Comparison of ENCODE assay signal across 5 fruit fly cellular contexts in genomic region chr2L:9894871-9895364, dm6.
TF ChIP-seq lines count a peak whose summit lies in the region.

Bka (plus strand) TSS chr2L:9895287.

- TF ChIP-seq CTCF in whole organism, embryonic (GFP tag; optimal IDR thresholded peaks at IDR 0.05; lab: Kevin White, UChicago): peak; percentile 56

TF ChIP-seq in whole organism, adult, 20 proteins besides CTCF, POLR2A, EP300 and RAD21 (continues in another document):
- TF ChIP-seq Hr96 (GFP tag; optimal IDR thresholded peaks at IDR 0.05; lab: Kevin White, UChicago) (peak; percentile 44), Crg-1 (GFP tag; optimal IDR thresholded peaks at IDR 0.05; lab: Kevin White, UChicago) (peak; percentile 69), CG5204 (GFP tag; optimal IDR thresholded peaks at IDR 0.05; lab: Kevin White, UChicago) (no peak), bab1 (GFP tag; optimal IDR thresholded peaks at IDR 0.05; lab: Kevin White, UChicago) (peak; percentile 83), ovo (GFP tag; optimal IDR thresholded peaks at IDR 0.05; lab: Kevin White, UChicago) (peak; percentile 18), CG33017 (tag; optimal IDR thresholded peaks at IDR 0.05; lab: Kevin White, UChicago) (peak; percentile 71), CG7045 (GFP tag; optimal IDR thresholded peaks at IDR 0.05; lab: Kevin White, UChicago) (peak; percentile 38), CG11617 (GFP tag; optimal IDR thresholded peaks at IDR 0.05; lab: Kevin White, UChicago) (peak; percentile 87), Mnt (GFP tag; optimal IDR thresholded peaks at IDR 0.05; lab: Kevin White, UChicago) (peak; percentile 100), CG12768 (GFP tag; optimal IDR thresholded peaks at IDR 0.05; lab: Kevin White, UChicago) (no peak), CG1620 (GFP tag; optimal IDR thresholded peaks at IDR 0.05; lab: Kevin White, UChicago) (peak; percentile 33), Clk (GFP tag; optimal IDR thresholded peaks at IDR 0.05; lab: Kevin White, UChicago) (no peak), CG14711 (tag; optimal IDR thresholded peaks at IDR 0.05; lab: Kevin White, UChicago) (peak; percentile 71), tj (GFP tag; optimal IDR thresholded peaks at IDR 0.05; lab: Kevin White, UChicago) (peak; percentile 73), pad (GFP tag; optimal IDR thresholded peaks at IDR 0.05; lab: Kevin White, UChicago) (peak; percentile 48), cic (GFP tag; optimal IDR thresholded peaks at IDR 0.05; lab: Kevin White, UChicago) (peak; percentile 19), cnc (optimal IDR thresholded peaks at IDR 0.05; lab: Kevin White, UChicago) (no peak), toe (GFP tag; optimal IDR thresholded peaks at IDR 0.05; lab: Kevin White, UChicago) (no peak)

TF ChIP-seq in whole organism, embryonic, 481 proteins besides CTCF, POLR2A, EP300 and RAD21 (continues in another document):
- TF ChIP-seq CG3726 (GFP tag; IDR thresholded peaks at IDR 0.05; lab: Robert Waterston, UW) (no peak), Opbp (GFP tag; IDR thresholded peaks at IDR 0.05; lab: Robert Waterston, UW; ENCODE audit: partially characterized antibody) (peak; percentile 95), CG5245 (GFP tag; optimal IDR thresholded peaks at IDR 0.05; lab: Kevin White, UChicago) (no peak), Lpt (GFP tag; optimal IDR thresholded peaks at IDR 0.05; lab: Kevin White, UChicago) (no peak), NK7.1 (GFP tag; optimal IDR thresholded peaks at IDR 0.05; lab: Kevin White, UChicago) (no peak), NC2α (GFP tag; optimal IDR thresholded peaks at IDR 0.05; lab: Kevin White, UChicago) (no peak), B-H2 (GFP tag; optimal IDR thresholded peaks at IDR 0.05; lab: Kevin White, UChicago) (peak; percentile 81), CG17186 (GFP tag; optimal IDR thresholded peaks at IDR 0.05; lab: Kevin White, UChicago) (peak; percentile 67), CG15479 (GFP tag; optimal IDR thresholded peaks at IDR 0.05; lab: Kevin White, UChicago) (peak; percentile 20), C15 (GFP tag; IDR thresholded peaks at IDR 0.05; lab: Robert Waterston, UW) (no peak), CG4282 (GFP tag; optimal IDR thresholded peaks at IDR 0.05; lab: Kevin White, UChicago) (no peak), HHEX (GFP tag; optimal IDR thresholded peaks at IDR 0.05; lab: Kevin White, UChicago) (peak; percentile 64), Rx (GFP tag; IDR thresholded peaks at IDR 0.05; lab: Robert Waterston, UW) (no peak), peb (GFP tag; IDR thresholded peaks at IDR 0.05; lab: Robert Waterston, UW) (no peak), CG11723 (GFP tag; optimal IDR thresholded peaks at IDR 0.05; lab: Kevin White, UChicago) (no peak), sqz (GFP tag; optimal IDR thresholded peaks at IDR 0.05; lab: Kevin White, UChicago) (no peak), toy (GFP tag; IDR thresholded peaks at IDR 0.05; lab: Robert Waterston, UW) (no peak), Ets65A (GFP tag; lab: Kevin White, UChicago) (no peak), ems (GFP tag; optimal IDR thresholded peaks at IDR 0.05; lab: Kevin White, UChicago) (peak; percentile 17)

TF ChIP-seq in whole organism, prepupa, 60 proteins besides CTCF, POLR2A, EP300 and RAD21 (continues in another document):
- TF ChIP-seq svp (GFP tag; lab: Kevin White, UChicago) (no peak), CG6808 (GFP tag; optimal IDR thresholded peaks at IDR 0.05; lab: Kevin White, UChicago) (peak; percentile 18), CG1621 (tag; optimal IDR thresholded peaks at IDR 0.05; lab: Kevin White, UChicago) (no peak), Eip75B (GFP tag; optimal IDR thresholded peaks at IDR 0.05; lab: Kevin White, UChicago) (peak; percentile 38), CG6854 (GFP tag; optimal IDR thresholded peaks at IDR 0.05; lab: Kevin White, UChicago) (peak; percentile 52), CG15336 (GFP tag; IDR thresholded peaks at IDR 0.05; lab: Robert Waterston, UW) (peak; percentile 11; the same call in 1 of the 2 replicates), Gug (GFP tag; IDR thresholded peaks at IDR 0.05; lab: Robert Waterston, UW) (no peak), CG3919 (GFP tag; optimal IDR thresholded peaks at IDR 0.05; lab: Kevin White, UChicago) (no peak), salr (GFP tag; optimal IDR thresholded peaks at IDR 0.05; lab: Kevin White, UChicago) (no peak), Ets96B (tag; optimal IDR thresholded peaks at IDR 0.05; lab: Kevin White, UChicago) (peak; percentile 13), CG31627 (GFP tag; optimal IDR thresholded peaks at IDR 0.05; lab: Kevin White, UChicago) (no peak), Sox14 (GFP tag; optimal IDR thresholded peaks at IDR 0.05; lab: Kevin White, UChicago) (peak; percentile 24), CG10669 (GFP tag; optimal IDR thresholded peaks at IDR 0.05; lab: Kevin White, UChicago) (peak; percentile 17), spab (GFP tag; optimal IDR thresholded peaks at IDR 0.05; lab: Kevin White, UChicago) (no peak), CG3032 (tag; optimal IDR thresholded peaks at IDR 0.05; lab: Kevin White, UChicago) (peak; percentile 39), Sox102F (GFP tag; optimal IDR thresholded peaks at IDR 0.05; lab: Kevin White, UChicago) (no peak), Hr39 (GFP tag; optimal IDR thresholded peaks at IDR 0.05; lab: Kevin White, UChicago) (no peak), OdsH (GFP tag; optimal IDR thresholded peaks at IDR 0.05; lab: Kevin White, UChicago) (no peak), achi (GFP tag; optimal IDR thresholded peaks at IDR 0.05; lab: Kevin White, UChicago) (no peak), CG4318 (GFP tag; optimal IDR thresholded peaks at IDR 0.05; lab: Kevin White, UChicago) (no peak), CG8319 (GFP tag; optimal IDR thresholded peaks at IDR 0.05; lab: Kevin White, UChicago) (no peak)

TF ChIP-seq in whole organism, pupa, 21 proteins besides CTCF, POLR2A, EP300 and RAD21:
- TF ChIP-seq CG15710 (tag; optimal IDR thresholded peaks at IDR 0.05; lab: Kevin White, UChicago): peak; percentile 45
- no peak for TF ChIP-seq CG34367 (tag; optimal IDR thresholded peaks at IDR 0.05; lab: Kevin White, UChicago)
- no peak for TF ChIP-seq CG13204 (GFP tag; optimal IDR thresholded peaks at IDR 0.05; lab: Kevin White, UChicago)
- no peak for TF ChIP-seq Ets98B (GFP tag; IDR thresholded peaks at IDR 0.05; lab: Robert Waterston, UW)
- TF ChIP-seq CG4496 (GFP tag; IDR thresholded peaks at IDR 0.05; lab: Robert Waterston, UW): peak; percentile 7; the same call in 1 of the 3 replicates
- TF ChIP-seq CG10348 (GFP tag; IDR thresholded peaks at IDR 0.05; lab: Robert Waterston, UW): no peak
- TF ChIP-seq fd96Ca (GFP tag; IDR thresholded peaks at IDR 0.05; lab: Robert Waterston, UW): no peak
- no peak for TF ChIP-seq CG17806 (tag; optimal IDR thresholded peaks at IDR 0.05; lab: Kevin White, UChicago)
- TF ChIP-seq CG14655 (GFP tag; optimal IDR thresholded peaks at IDR 0.05; lab: Kevin White, UChicago): no peak
- no peak for TF ChIP-seq CG9948 (tag; optimal IDR thresholded peaks at IDR 0.05; lab: Kevin White, UChicago)
- no peak for TF ChIP-seq rn (GFP tag; IDR thresholded peaks at IDR 0.05; lab: Robert Waterston, UW)
- no peak for TF ChIP-seq CG12605 (GFP tag; IDR thresholded peaks at IDR 0.05; lab: Robert Waterston, UW)
- TF ChIP-seq CG32121 (GFP tag; IDR thresholded peaks at IDR 0.05; lab: Robert Waterston, UW): no peak
- peak; percentile 8 for TF ChIP-seq gl (tag; optimal IDR thresholded peaks at IDR 0.05; lab: Kevin White, UChicago)
- TF ChIP-seq Pif1B (GFP tag; optimal IDR thresholded peaks at IDR 0.05; lab: Kevin White, UChicago): peak; percentile 48
- TF ChIP-seq EcR (GFP tag; optimal IDR thresholded peaks at IDR 0.05; lab: Kevin White, UChicago): no peak
- TF ChIP-seq Pif1A (GFP tag; optimal IDR thresholded peaks at IDR 0.05; lab: Kevin White, UChicago): no peak
- TF ChIP-seq D1 (tag; optimal IDR thresholded peaks at IDR 0.05; lab: Kevin White, UChicago): peak; percentile 30
- TF ChIP-seq Snoo (tag; optimal IDR thresholded peaks at IDR 0.05; lab: Kevin White, UChicago): peak; percentile 59

TF ChIP-seq in whole organism, wandering third instar larva, 38 proteins besides CTCF, POLR2A, EP300 and RAD21:
- TF ChIP-seq CG9705 (GFP tag; optimal IDR thresholded peaks at IDR 0.05; lab: Kevin White, UChicago) (peak; percentile 30), Hnf4 (GFP tag; optimal IDR thresholded peaks at IDR 0.05; lab: Kevin White, UChicago) (peak; percentile 66), dl (GFP tag; optimal IDR thresholded peaks at IDR 0.05; lab: Kevin White, UChicago; ENCODE audit: insufficient read depth in 1 of 2, partially characterized antibody in 2 of 2) (no peak), Jra (GFP tag; optimal IDR thresholded peaks at IDR 0.05; lab: Kevin White, UChicago) (no peak), Sp1 (GFP tag; optimal IDR thresholded peaks at IDR 0.05; lab: Kevin White, UChicago) (peak; percentile 76), Abd-B (GFP tag; optimal IDR thresholded peaks at IDR 0.05; lab: Kevin White, UChicago) (no peak), foxo (GFP tag; optimal IDR thresholded peaks at IDR 0.05; lab: Kevin White, UChicago) (peak in 1 of 2 experiments; percentile 43), woc (GFP tag; optimal IDR thresholded peaks at IDR 0.05; lab: Kevin White, UChicago) (no peak), brk (GFP tag; optimal IDR thresholded peaks at IDR 0.05; lab: Kevin White, UChicago) (peak; percentile 86), Hr78 (GFP tag; optimal IDR thresholded peaks at IDR 0.05; lab: Kevin White, UChicago) (no peak), sage (GFP tag; optimal IDR thresholded peaks at IDR 0.05; lab: Kevin White, UChicago) (peak; percentile 55), GATAd (GFP tag; optimal IDR thresholded peaks at IDR 0.05; lab: Kevin White, UChicago) (no peak), ey (GFP tag; optimal IDR thresholded peaks at IDR 0.05; lab: Kevin White, UChicago) (no peak), Dfd (GFP tag; optimal IDR thresholded peaks at IDR 0.05; lab: Kevin White, UChicago) (no peak), Myc (optimal IDR thresholded peaks at IDR 0.05; lab: Kevin White, UChicago) (peak; percentile 82), HLH106 (tag; optimal IDR thresholded peaks at IDR 0.05; lab: Kevin White, UChicago) (peak; percentile 49), lola (GFP tag; optimal IDR thresholded peaks at IDR 0.05; lab: Kevin White, UChicago) (no peak), sv (GFP tag; optimal IDR thresholded peaks at IDR 0.05; lab: Kevin White, UChicago) (peak; percentile 52), h (GFP tag; optimal IDR thresholded peaks at IDR 0.05; lab: Kevin White, UChicago) (peak; percentile 56), psq (GFP tag; optimal IDR thresholded peaks at IDR 0.05; lab: Kevin White, UChicago) (peak; percentile 21), dsf (GFP tag; optimal IDR thresholded peaks at IDR 0.05; lab: Kevin White, UChicago; ENCODE audit: borderline replicate concordance) (no peak), br (GFP tag; optimal IDR thresholded peaks at IDR 0.05; lab: Kevin White, UChicago) (peak; percentile 36), OdsH (GFP tag; optimal IDR thresholded peaks at IDR 0.05; lab: Kevin White, UChicago) (peak; percentile 60), Rel (GFP tag; optimal IDR thresholded peaks at IDR 0.05; lab: Kevin White, UChicago) (no peak), Rel (tag; optimal IDR thresholded peaks at IDR 0.05; lab: Kevin White, UChicago) (peak; percentile 50), rgr (GFP tag; optimal IDR thresholded peaks at IDR 0.05; lab: Kevin White, UChicago) (peak; percentile 76)
